Fruit fly (Drosophila melanogaster) whole organism, embryonic: Measurements from ENCODE around the gene CG43446.

Source experiments
- CG1024 ChIP-seq: fragments of 200-800 bp; sonication (Bioruptor generic); IDR thresholded peaks from 2 replicates; pipeline ENCODE4 v1.3.6; 2022; ENCODE audit warnings: missing biosample characterization, missing genetic modification characterization
- CG10366 ChIP-seq: fragments of 200-800 bp; sonication (Bioruptor generic); IDR thresholded peaks from 2 replicates; pipeline ENCODE4 v1.3.6; 2022; ENCODE audit warnings: missing biosample characterization, missing genetic modification characterization
- CG10431 ChIP-seq: fragments of 200-800 bp; sonication (Bioruptor generic); optimal IDR thresholded peaks from 3 replicates; lab custom pipeline; 2018; ENCODE audit warnings: missing biosample characterization, mild to moderate bottlenecking, missing genetic modification characterization
- CG10654 ChIP-seq: fragments of 200-800 bp; sonication (Bioruptor generic); optimal IDR thresholded peaks from 2 replicates; lab custom pipeline; 2016; ENCODE audit warnings: missing biosample characterization, missing genetic modification characterization
- CG12236 ChIP-seq: fragments of 200-800 bp; sonication (Bioruptor generic); optimal IDR thresholded peaks from 2 replicates; lab custom pipeline; 2016; ENCODE audit warnings: missing biosample characterization, missing genetic modification characterization
- CG12744 ChIP-seq: fragments of 200-800 bp; sonication (Bioruptor generic); optimal IDR thresholded peaks from 2 replicates; lab custom pipeline; 2016; ENCODE audit warnings: missing biosample characterization, missing genetic modification characterization
- CG13775 ChIP-seq: fragments of 200-800 bp; sonication (Bioruptor generic); optimal IDR thresholded peaks from 3 replicates; lab custom pipeline; 2017; ENCODE audit warnings: missing biosample characterization, mild to moderate bottlenecking, missing genetic modification characterization
- CG14014 ChIP-seq: fragments of 200-800 bp; sonication (Bioruptor generic); IDR thresholded peaks from 2 replicates; pipeline ENCODE4 v1.3.6; 2022; ENCODE audit warnings: missing biosample characterization, missing genetic modification characterization
- CG14441 ChIP-seq: fragments of 200-800 bp; sonication (Bioruptor generic); IDR thresholded peaks from 2 replicates; pipeline ENCODE4 v1.3.6; 2022; ENCODE audit warnings: missing biosample characterization, missing genetic modification characterization
- CG15514 ChIP-seq: fragments of 200-800 bp; sonication (Bioruptor generic); optimal IDR thresholded peaks from 3 replicates; lab custom pipeline; 2017; ENCODE audit warnings: missing biosample characterization, missing genetic modification characterization, mild to moderate bottlenecking, moderate library complexity, missing genetic modification reagents
- CG2120 ChIP-seq: fragments of 200-800 bp; sonication (Bioruptor generic); optimal IDR thresholded peaks from 3 replicates; lab custom pipeline; 2016; ENCODE audit warnings: missing biosample characterization, missing genetic modification characterization
- CG2199 ChIP-seq: fragments of 200-800 bp; sonication (Bioruptor generic); IDR thresholded peaks from 3 replicates; pipeline ENCODE4 v1.3.6; 2022; ENCODE audit warnings: missing biosample characterization, missing genetic modification characterization
- CG30431 ChIP-seq: fragments of 200-800 bp; sonication (Bioruptor generic); optimal IDR thresholded peaks from 2 replicates; lab custom pipeline; 2017; ENCODE audit warnings: missing biosample characterization, missing genetic modification characterization
- CG3065 ChIP-seq: fragments of 200-800 bp; sonication (Bioruptor generic); optimal IDR thresholded peaks from 2 replicates; lab custom pipeline; 2016; ENCODE audit warnings: missing biosample characterization, missing genetic modification characterization
- CG3726 ChIP-seq: fragments of 200-800 bp; sonication (Bioruptor generic); IDR thresholded peaks from 3 replicates; pipeline ENCODE4, ENCODE4 v1.3.6; 2022; ENCODE audit warnings: missing biosample characterization, missing genetic modification characterization
- CG43689 ChIP-seq: fragments of 200-800 bp; sonication (Bioruptor generic); IDR thresholded peaks from 2 replicates; pipeline ENCODE4 v1.3.6; 2022; ENCODE audit warnings: missing biosample characterization, missing genetic modification characterization
- CG4424 ChIP-seq: fragments of 200-800 bp; sonication (Bioruptor generic); optimal IDR thresholded peaks from 3 replicates; lab custom pipeline; 2016; ENCODE audit warnings: missing biosample characterization, missing genetic modification characterization
- CG6683 ChIP-seq: fragments of 200-800 bp; sonication (Bioruptor generic); optimal IDR thresholded peaks from 2 replicates; lab custom pipeline; 2017; ENCODE audit warnings: missing biosample characterization, mild to moderate bottlenecking, missing genetic modification characterization, missing genetic modification reagents
- CG8359 ChIP-seq: fragments of 200-800 bp; sonication (Bioruptor generic); optimal IDR thresholded peaks from 2 replicates; lab custom pipeline; 2017; ENCODE audit warnings: missing biosample characterization, mild to moderate bottlenecking, missing genetic modification characterization, borderline replicate concordance
- CkIIα-i1 ChIP-seq: fragments of 200-800 bp; sonication (Bioruptor generic); IDR thresholded peaks from 2 replicates; pipeline ENCODE4 v1.3.6; 2022; ENCODE audit warnings: missing biosample characterization, missing genetic modification characterization
- D19A ChIP-seq: fragments of 200-800 bp; optimal IDR thresholded peaks from 3 replicates; lab custom pipeline; 2019; ENCODE audit warnings: missing biosample characterization, mild to moderate bottlenecking, missing genetic modification characterization, moderate library complexity
- Dbx ChIP-seq: fragments of 200-800 bp; sonication (Bioruptor generic); IDR thresholded peaks from 3 replicates; pipeline ENCODE4 v1.3.6; 2022; ENCODE audit warnings: missing biosample characterization, missing genetic modification characterization
- E2f1 ChIP-seq: fragments of 200-800 bp; sonication (Bioruptor generic); IDR thresholded peaks from 2 replicates; pipeline ENCODE4 v1.3.6; 2022; ENCODE audit warnings: missing biosample characterization, missing genetic modification characterization
- Ets97D ChIP-seq: fragments of 200-800 bp; sonication (Bioruptor generic); optimal IDR thresholded peaks from 3 replicates; lab custom pipeline; 2016; ENCODE audit warnings: missing biosample characterization, missing genetic modification characterization
- Fer1 ChIP-seq: fragments of 200-800 bp; sonication (Bioruptor generic); optimal IDR thresholded peaks from 2 replicates; lab custom pipeline; 2017; ENCODE audit warnings: missing biosample characterization, mild to moderate bottlenecking, missing genetic modification characterization
- H15 ChIP-seq: fragments of 200-800 bp; sonication (Bioruptor generic); IDR thresholded peaks from 3 replicates; pipeline ENCODE4 v1.3.6; 2022; ENCODE audit warnings: missing biosample characterization, missing genetic modification characterization
- H2.0 ChIP-seq: fragments of 200-800 bp; sonication (Bioruptor generic); IDR thresholded peaks from 2 replicates; pipeline ENCODE4 v1.3.6; 2022; ENCODE audit warnings: missing biosample characterization, missing genetic modification characterization
- HmgZ ChIP-seq: fragments of 200-800 bp; sonication (Bioruptor generic); optimal IDR thresholded peaks from 2 replicates; lab custom pipeline; 2018; ENCODE audit warnings: missing biosample characterization, mild to moderate bottlenecking, missing genetic modification characterization
- Lim3 ChIP-seq: fragments of 200-800 bp; sonication (Bioruptor generic); IDR thresholded peaks from 2 replicates; pipeline ENCODE4 v1.3.6; 2022; ENCODE audit warnings: missing biosample characterization, missing genetic modification characterization
- Lpt ChIP-seq: fragments of >200 bp; optimal IDR thresholded peaks from 2 replicates; lab custom pipeline; 2018; ENCODE audit warnings: missing biosample characterization, missing genetic modification characterization
- Rfx ChIP-seq: fragments of 200-800 bp; sonication (Bioruptor generic); IDR thresholded peaks from 2 replicates; pipeline ENCODE4 v1.3.6; 2022; ENCODE audit warnings: missing biosample characterization, missing genetic modification characterization
- Vsx1 ChIP-seq: fragments of 200-800 bp; sonication (Bioruptor generic); optimal IDR thresholded peaks from 2 replicates; lab custom pipeline; 2017; ENCODE audit warnings: missing biosample characterization, mild to moderate bottlenecking, missing genetic modification characterization, missing genetic modification reagents
- ara ChIP-seq: fragments of 200-800 bp; sonication (Bioruptor generic); IDR thresholded peaks from 2 replicates; pipeline ENCODE4 v1.3.6; 2022; ENCODE audit warnings: missing biosample characterization, missing genetic modification characterization
- chif ChIP-seq, 2 experiments: fragments of 200-800 bp; sonication (Bioruptor generic); optimal IDR thresholded peaks; 3 replicates each; lab custom pipeline; 2016; ENCODE audit warnings: missing biosample characterization in 2 of 2, missing genetic modification characterization in 2 of 2
- crc ChIP-seq: fragments of 200-800 bp; sonication (Bioruptor generic); optimal IDR thresholded peaks from 2 replicates; lab custom pipeline; 2016; ENCODE audit warnings: missing biosample characterization, missing genetic modification characterization
- crp ChIP-seq, 2 experiments: fragments of 200-800 bp; sonication (Bioruptor generic); optimal IDR thresholded peaks; 2 replicates in 1 of 2; 3 replicates in 1 of 2; lab custom pipeline; 2017; ENCODE audit warnings: missing biosample characterization in 2 of 2, missing genetic modification characterization in 2 of 2, mild to moderate bottlenecking in 1 of 2, moderate library complexity in 1 of 2
- eve ChIP-seq, 2 experiments: fragments of >200 bp; optimal IDR thresholded peaks; 2 replicates each; lab custom pipeline; 2017; ENCODE audit warnings: missing biosample characterization in 2 of 2, missing genetic modification characterization in 2 of 2
- exex ChIP-seq: fragments of 200-800 bp; sonication (Bioruptor generic); optimal IDR thresholded peaks from 4 replicates; lab custom pipeline; 2018; ENCODE audit warnings: missing biosample characterization, mild to moderate bottlenecking, missing genetic modification characterization, moderate library complexity
- fd102C ChIP-seq: fragments of 200-800 bp; sonication (Bioruptor generic); optimal IDR thresholded peaks from 2 replicates; lab custom pipeline; 2018; ENCODE audit warnings: missing biosample characterization, mild to moderate bottlenecking, missing genetic modification characterization, moderate library complexity
- fu2 ChIP-seq: fragments of 200-800 bp; sonication (Bioruptor generic); optimal IDR thresholded peaks from 2 replicates; lab custom pipeline; 2016; ENCODE audit warnings: missing biosample characterization, missing genetic modification characterization
- gce ChIP-seq: fragments of 200-800 bp; sonication (Bioruptor generic); IDR thresholded peaks from 3 replicates; pipeline ENCODE4 v1.3.6; 2022; ENCODE audit warnings: missing biosample characterization, missing genetic modification characterization
- hbn ChIP-seq: fragments of 200-800 bp; sonication (Bioruptor generic); IDR thresholded peaks from 2 replicates; pipeline ENCODE4 v1.3.6; 2022; ENCODE audit warnings: missing biosample characterization, missing genetic modification characterization; ENCODE audit not compliant: partially characterized antibody
- nau ChIP-seq: fragments of 200-800 bp; sonication (Bioruptor generic); optimal IDR thresholded peaks from 3 replicates; lab custom pipeline; 2017; ENCODE audit warnings: missing biosample characterization, mild to moderate bottlenecking, missing genetic modification characterization, missing genetic modification reagents
- peb ChIP-seq: fragments of 200-800 bp; sonication (Bioruptor generic); IDR thresholded peaks from 2 replicates; pipeline ENCODE4 v1.3.6; 2022; ENCODE audit warnings: missing biosample characterization, missing genetic modification characterization
- sens-2 ChIP-seq: fragments of 200-800 bp; sonication (Bioruptor generic); IDR thresholded peaks from 2 replicates; pipeline ENCODE4 v1.3.6; 2022; ENCODE audit warnings: missing biosample characterization, missing genetic modification characterization
- stc ChIP-seq: fragments of 200-800 bp; sonication (Bioruptor generic); IDR thresholded peaks from 2 replicates; pipeline ENCODE4 v1.3.6; 2022; ENCODE audit warnings: missing biosample characterization, missing genetic modification characterization
- wek ChIP-seq: fragments of 200-800 bp; sonication (Bioruptor generic); optimal IDR thresholded peaks from 3 replicates; lab custom pipeline; 2018; ENCODE audit warnings: missing biosample characterization, mild to moderate bottlenecking, missing genetic modification characterization, moderate library complexity
- zen2 ChIP-seq: fragments of 200-800 bp; sonication (Bioruptor generic); IDR thresholded peaks from 3 replicates; pipeline ENCODE4 v1.3.6; 2022; ENCODE audit warnings: missing biosample characterization, missing genetic modification characterization; ENCODE audit not compliant: partially characterized antibody

Gene CG43446

dm6 chr3R:20956875-20957874 is 30.6 kb downstream of the CG43446 start (continued):
- TF ChIP-seq Rfx (peak; percentile 68), CG14441 (GFP tag; lab: Robert Waterston, UW) (peak; percentile 59), CG4424 (GFP tag; lab: Kevin White, UChicago) (peak; percentile 92), crp (GFP tag; optimal IDR thresholded peaks at IDR 0.05; lab: Kevin White, UChicago) (peak in 1 of 2 experiments; percentile 56), chif (GFP tag; optimal IDR thresholded peaks at IDR 0.05; lab: Kevin White, UChicago) (peak; percentile 76), D19A (tag; lab: Kevin White, UChicago) (peak; percentile 81), CG8359 (GFP tag; lab: Kevin White, UChicago) (peak; percentile 60), H15 (peak; percentile 37; the same call in 1 of the 3 replicates), CG2120 (GFP tag; lab: Kevin White, UChicago) (peak; percentile 91), peb (GFP tag; lab: Robert Waterston, UW) (no peak), crc (GFP tag; lab: Kevin White, UChicago) (peak; percentile 68), Ets97D (GFP tag; lab: Kevin White, UChicago) (no peak), CG13775 (GFP tag; lab: Kevin White, UChicago) (peak; percentile 92), CG10654 (GFP tag; lab: Kevin White, UChicago) (peak; percentile 76), gce (GFP tag; lab: Robert Waterston, UW) (no peak), stc (no peak), CG14014 (0 out of 2 replicates have a peak, but pooled peaks have one; percentile 52), nau (GFP tag; lab: Kevin White, UChicago) (peak; percentile 88), CG6683 (GFP tag; lab: Kevin White, UChicago) (peak; percentile 90), H2.0 (GFP tag; lab: Robert Waterston, UW) (no peak), Lpt (GFP tag; lab: Kevin White, UChicago) (no peak), hbn (GFP tag; lab: Robert Waterston, UW) (no peak; the same call in 1 of the 2 replicates), CG10431 (GFP tag; lab: Kevin White, UChicago) (peak; percentile 69), CG1024 (GFP tag; lab: Robert Waterston, UW) (no peak), E2f1 (GFP tag; lab: Robert Waterston, UW) (peak; percentile 35), wek (GFP tag; lab: Kevin White, UChicago) (no peak), ara (GFP tag; lab: Robert Waterston, UW) (peak; percentile 63), Lim3 (no peak), Dbx (GFP tag; lab: Robert Waterston, UW) (0 out of 3 replicates have a peak, but pooled peaks have one; percentile 42), sens-2 (no peak), exex (tag; lab: Kevin White, UChicago) (peak; percentile 69), zen2 (0 out of 3 replicates have a peak, but pooled peaks have one; percentile 29), CG2199 (GFP tag; lab: Robert Waterston, UW) (peak; percentile 78; the same call in 2 of the 3 replicates), CG15514 (GFP tag; lab: Kevin White, UChicago) (peak; percentile 58), CG3065 (GFP tag; lab: Kevin White, UChicago) (peak; percentile 48), eve (GFP tag; optimal IDR thresholded peaks at IDR 0.05; lab: Kevin White, UChicago) (peak in 1 of 2 experiments; percentile 96), CG30431 (GFP tag; lab: Kevin White, UChicago) (peak; percentile 73), CkIIα-i1 (0 out of 2 replicates have a peak, but pooled peaks have one; percentile 9), fu2 (GFP tag; lab: Kevin White, UChicago) (peak; percentile 86), Vsx1 (peak; percentile 70), Fer1 (GFP tag; lab: Kevin White, UChicago) (peak; percentile 90), fd102C (GFP tag; lab: Kevin White, UChicago) (no peak), CG43689 (GFP tag; lab: Robert Waterston, UW) (no peak), CG12744 (GFP tag; lab: Kevin White, UChicago) (peak; percentile 68), HmgZ (tag; lab: Kevin White, UChicago) (peak; percentile 49), CG3726 (GFP tag; lab: Robert Waterston, UW) (peak; percentile 73; the same call in 1 of the 3 replicates), CG10366 (GFP tag; lab: Robert Waterston, UW) (peak; percentile 30; the same call in 1 of the 2 replicates), CG12236 (GFP tag; lab: Kevin White, UChicago) (peak; percentile 39)
